Worm (Caenorhabditis elegans) whole organism, dauer: ENCODE data around the gene istr-1.

Source experiments
- unc-62 ChIP-seq: sonication (generic microtip); optimal IDR thresholded peaks from 2 replicates; lab custom pipeline; 2017; ENCODE audit warnings: missing biosample characterization, missing genetic modification reagents, missing genetic modification characterization

Gene istr-1

ce11 chrV:12697364-12697901, at the start of gene istr-1:
Gene istr-1, plus strand, starts transcription at chrV:12697858.
- TF ChIP-seq unc-62 (GFP tag; lab: Kevin White, UChicago) = no peak

- no peak for TF ChIP-seq unc-62 (GFP tag; lab: Kevin White, UChicago)
Observed at ce11 chrV:12649213-12649612, 48.4 kb upstream of the istr-1 start, which contains the start of gene gpa-9. Gene gpa-9, minus strand, starts transcription at chrV:12649313.

ce11 chrV:12649636-12650035, 48.0 kb upstream of the istr-1 start, which contains the start of gene lin-25:
Gene lin-25, plus strand, starts transcription at chrV:12649925.
- TF ChIP-seq unc-62 (GFP tag; lab: Kevin White, UChicago) = no peak

- no peak for TF ChIP-seq unc-62 (GFP tag; lab: Kevin White, UChicago)
Observed at ce11 chrV:12658142-12658541, 39.5 kb upstream of the istr-1 start, which contains the start of gene W05B10.6. Gene W05B10.6, minus strand, starts transcription at chrV:12658242.

- no peak for TF ChIP-seq unc-62 (GFP tag; lab: Kevin White, UChicago)
Observed at ce11 chrV:12659426-12659825, 38.2 kb upstream of the istr-1 start, which contains the start of gene ccch-3. Gene ccch-3, minus strand, starts transcription at chrV:12659687.

- no peak for TF ChIP-seq unc-62 (GFP tag; lab: Kevin White, UChicago)
Observed at ce11 chrV:12660280-12660818, 37.3 kb upstream of the istr-1 start, which contains the start of gene his-74. Gene his-74, minus strand, starts transcription at chrV:12660330.

- TF ChIP-seq unc-62 (GFP tag; lab: Kevin White, UChicago) = no peak
Observed at ce11 chrV:12661619-12662018, 36.0 kb upstream of the istr-1 start, which contains the start of gene W05B10.3. Gene W05B10.3, minus strand, starts transcription at chrV:12661719.

- no peak for TF ChIP-seq unc-62 (GFP tag; lab: Kevin White, UChicago)
Observed at ce11 chrV:12663386-12663785, 34.3 kb upstream of the istr-1 start.

ce11 chrV:12667397-12667796, 30.3 kb upstream of the istr-1 start:
- no peak for TF ChIP-seq unc-62 (GFP tag; lab: Kevin White, UChicago)

- TF ChIP-seq unc-62 (GFP tag; lab: Kevin White, UChicago) = no peak
Observed at ce11 chrV:12667926-12668325, 29.7 kb upstream of the istr-1 start, which contains the start of gene W05B10.4. Gene W05B10.4, plus strand, starts transcription at chrV:12668226.

ce11 chrV:12670607-12671006, 27.1 kb upstream of the istr-1 start, which contains the start of gene srx-116:
Gene srx-116, plus strand, starts transcription at chrV:12670907.
- no peak for TF ChIP-seq unc-62 (GFP tag; lab: Kevin White, UChicago)

ce11 chrV:12673745-12674144, 23.9 kb upstream of the istr-1 start:
- TF ChIP-seq unc-62 (GFP tag; lab: Kevin White, UChicago) = no peak

- no peak for TF ChIP-seq unc-62 (GFP tag; lab: Kevin White, UChicago)
Observed at ce11 chrV:12676299-12676698, 21.4 kb upstream of the istr-1 start.

- TF ChIP-seq unc-62 (GFP tag; lab: Kevin White, UChicago) = no peak
Observed at ce11 chrV:12679292-12679691, 18.4 kb upstream of the istr-1 start.

- no peak for TF ChIP-seq unc-62 (GFP tag; lab: Kevin White, UChicago)
Observed at ce11 chrV:12679807-12680206, 17.9 kb upstream of the istr-1 start, which contains the start of gene frpr-15. Gene frpr-15, plus strand, starts transcription at chrV:12680107.

- no peak for TF ChIP-seq unc-62 (GFP tag; lab: Kevin White, UChicago)
Observed at ce11 chrV:12683205-12683604, 14.5 kb upstream of the istr-1 start.

ce11 chrV:12695155-12695554, 2.5 kb upstream of the istr-1 start, which contains the start of gene parn-1:
Gene parn-1, minus strand, starts transcription at chrV:12695255.
- no peak for TF ChIP-seq unc-62 (GFP tag; lab: Kevin White, UChicago)
